Fruit fly (Drosophila melanogaster) S2 (cell line): ENCODE measurements around the gene Fbxl4.

Experiments
- CG8478 ChIP-seq: fragments of >200 bp; optimal IDR thresholded peaks from 2 replicates; lab custom pipeline; 2018
- CTCF ChIP-seq, 2 experiments: fragments of >200 bp; optimal IDR thresholded peaks; 2 replicates each; lab custom pipeline; 2018

Gene Fbxl4

dm6 chrX:14221182-14221581 is 16.5 kb downstream of the Fbxl4 start:
- TF ChIP-seq CG8478 (lab: Kevin White, UChicago) (no peak), CTCF (optimal IDR thresholded peaks at IDR 0.05; lab: Kevin White, UChicago) (no peak)

dm6 chrX:14218045-14218483 is 19.7 kb downstream of the Fbxl4 start:
- TF ChIP-seq CTCF (optimal IDR thresholded peaks at IDR 0.05; lab: Kevin White, UChicago) (no peak), CG8478 (lab: Kevin White, UChicago) (no peak)

dm6 chrX:14216844-14217243 is 20.9 kb downstream of the Fbxl4 start:
- TF ChIP-seq CTCF (optimal IDR thresholded peaks at IDR 0.05; lab: Kevin White, UChicago) (no peak), CG8478 (lab: Kevin White, UChicago) (no peak)

- TF ChIP-seq CTCF (optimal IDR thresholded peaks at IDR 0.05; lab: Kevin White, UChicago) (no peak), CG8478 (lab: Kevin White, UChicago) (no peak)
These were observed 21.9 kb downstream of the Fbxl4 start for dm6 chrX:14215834-14216233.

dm6 chrX:14214505-14215449 is 22.9 kb downstream of the Fbxl4 start:
- TF ChIP-seq CTCF (optimal IDR thresholded peaks at IDR 0.05; lab: Kevin White, UChicago) (no peak), CG8478 (lab: Kevin White, UChicago) (no peak)

dm6 chrX:14213509-14214154 is 24.1 kb downstream of the Fbxl4 start:
- TF ChIP-seq CTCF (optimal IDR thresholded peaks at IDR 0.05; lab: Kevin White, UChicago) (no peak), CG8478 (lab: Kevin White, UChicago) (no peak)

dm6 chrX:14212147-14212792 is 25.5 kb downstream of the Fbxl4 start:
- no peak for TF ChIP-seq CG8478 (lab: Kevin White, UChicago)
- TF ChIP-seq CTCF (optimal IDR thresholded peaks at IDR 0.05; lab: Kevin White, UChicago): no peak

- TF ChIP-seq CTCF (optimal IDR thresholded peaks at IDR 0.05; lab: Kevin White, UChicago): no peak
- TF ChIP-seq CG8478 (lab: Kevin White, UChicago): no peak
These were observed 26.3 kb downstream of the Fbxl4 start for dm6 chrX:14211250-14211944.

- no peak for TF ChIP-seq CTCF (optimal IDR thresholded peaks at IDR 0.05; lab: Kevin White, UChicago)
- no peak for TF ChIP-seq CG8478 (lab: Kevin White, UChicago)
These were observed 28.4 kb downstream of the Fbxl4 start for dm6 chrX:14209209-14209781.

- TF ChIP-seq CG8478 (lab: Kevin White, UChicago) (no peak), CTCF (optimal IDR thresholded peaks at IDR 0.05; lab: Kevin White, UChicago) (no peak)
These were observed 29.1 kb downstream of the Fbxl4 start for dm6 chrX:14208426-14209208.

- TF ChIP-seq CG8478 (lab: Kevin White, UChicago) (no peak), CTCF (optimal IDR thresholded peaks at IDR 0.05; lab: Kevin White, UChicago) (no peak)
These were observed 36.5 kb downstream of the Fbxl4 start, which contains the start of gene Prp16 for dm6 chrX:14201178-14201577. Gene Prp16, plus strand, starts transcription at chrX:14201362.

- no peak for TF ChIP-seq CTCF (optimal IDR thresholded peaks at IDR 0.05; lab: Kevin White, UChicago)
- no peak for TF ChIP-seq CG8478 (lab: Kevin White, UChicago)
These were observed 37.7 kb downstream of the Fbxl4 start, which contains the start of gene CG11590 for dm6 chrX:14199967-14200531. Gene CG11590, plus strand, starts transcription at chrX:14200178.

dm6 chrX:14193013-14193412 is 44.7 kb downstream of the Fbxl4 start, which contains the start of gene yl:
Gene yl, plus strand, starts transcription at chrX:14193214.
- TF ChIP-seq CG8478 (lab: Kevin White, UChicago) (no peak), CTCF (optimal IDR thresholded peaks at IDR 0.05; lab: Kevin White, UChicago) (no peak)
